Worm (Caenorhabditis elegans) whole organism, late embryonic: ENCODE measurements around the gene Y105C5A.26.
"Not testable (repeated sequence)": the region's sequence is repeated elsewhere in the genome, so short reads cannot be mapped to it uniquely, and the experiment has no call there.

Experiments used
- C08G9.2 ChIP-seq: sonication (generic microtip); optimal IDR thresholded peaks from 2 replicates; lab custom pipeline; 2016; ENCODE audit warnings: mild to moderate bottlenecking, missing genetic modification characterization, moderate library complexity, missing compliant biosample characterization
- F13H6.1 ChIP-seq: sonication (generic microtip); optimal IDR thresholded peaks from 2 replicates; lab custom pipeline; 2016; ENCODE audit warnings: missing genetic modification characterization, missing compliant biosample characterization
- K09A11.1 ChIP-seq: sonication (generic microtip); optimal IDR thresholded peaks from 2 replicates; lab custom pipeline; 2017; ENCODE audit warnings: antibody characterized with exemption, mild to moderate bottlenecking, missing genetic modification characterization, missing compliant biosample characterization; ENCODE audit not compliant: insufficient read depth
- ama-1 ChIP-seq: fragments of 150-350 bp; optimal IDR thresholded peaks from 2 replicates; lab custom pipeline; 2014
- ceh-14 ChIP-seq: sonication (generic microtip); optimal IDR thresholded peaks from 2 replicates; lab custom pipeline; 2016; ENCODE audit warnings: missing genotype, missing genetic modification characterization, missing compliant biosample characterization
- ceh-18 ChIP-seq: sonication (generic microtip); optimal IDR thresholded peaks from 2 replicates; lab custom pipeline; 2016; ENCODE audit warnings: missing genetic modification characterization, missing compliant biosample characterization
- ceh-19 ChIP-seq: fragments of 200-800 bp; sonication (Bioruptor generic); optimal IDR thresholded peaks from 2 replicates; lab custom pipeline; 2018; ENCODE audit warnings: mild to moderate bottlenecking, missing genetic modification characterization, missing compliant biosample characterization
- ceh-2 ChIP-seq: sonication (generic microtip); optimal IDR thresholded peaks from 2 replicates; lab custom pipeline; 2016; ENCODE audit warnings: missing genotype, missing genetic modification characterization, missing compliant biosample characterization
- ceh-22 ChIP-seq: sonication (generic microtip); optimal IDR thresholded peaks from 2 replicates; lab custom pipeline; 2017; ENCODE audit warnings: missing biosample characterization, missing genetic modification characterization
- ceh-30 ChIP-seq: fragments of 150-350 bp; optimal IDR thresholded peaks from 2 replicates; lab custom pipeline; 2014; ENCODE audit warnings: missing biosample characterization, missing genetic modification characterization
- ceh-31 ChIP-seq: sonication (generic microtip); optimal IDR thresholded peaks from 2 replicates; lab custom pipeline; 2016; ENCODE audit warnings: missing genetic modification characterization, missing compliant biosample characterization
- ceh-34 ChIP-seq: sonication (generic microtip); optimal IDR thresholded peaks from 2 replicates; lab custom pipeline; 2016; ENCODE audit warnings: mild to moderate bottlenecking, missing genetic modification characterization, missing compliant biosample characterization
- dve-1 ChIP-seq: sonication (generic microtip); optimal IDR thresholded peaks from 2 replicates; lab custom pipeline; 2017; ENCODE audit warnings: antibody characterized with exemption, mild to moderate bottlenecking, missing genetic modification characterization, missing compliant biosample characterization
- elt-2 ChIP-seq: sonication (generic microtip); optimal IDR thresholded peaks from 2 replicates; lab custom pipeline; 2016; ENCODE audit warnings: missing genetic modification reagents, missing genetic modification characterization, missing compliant biosample characterization
- elt-4 ChIP-seq: sonication (generic microtip); optimal IDR thresholded peaks from 2 replicates; lab custom pipeline; 2016; ENCODE audit warnings: missing genetic modification characterization, missing compliant biosample characterization
- ets-4 ChIP-seq: sonication (generic microtip); optimal IDR thresholded peaks from 2 replicates; lab custom pipeline; 2016; ENCODE audit warnings: missing genetic modification characterization, missing compliant biosample characterization
- eyg-1 ChIP-seq: sonication (generic microtip); optimal IDR thresholded peaks from 2 replicates; lab custom pipeline; 2016; ENCODE audit warnings: missing genotype, missing genetic modification characterization, missing compliant biosample characterization
- fkh-6 ChIP-seq: sonication (generic microtip); optimal IDR thresholded peaks from 2 replicates; lab custom pipeline; 2016; ENCODE audit warnings: missing genetic modification characterization, missing compliant biosample characterization
- hlh-30 ChIP-seq: sonication (generic microtip); optimal IDR thresholded peaks from 2 replicates; lab custom pipeline; 2017; ENCODE audit warnings: antibody characterized with exemption, missing genetic modification characterization, missing compliant biosample characterization; ENCODE audit not compliant: insufficient read depth
- nfya-1 ChIP-seq: sonication (generic microtip); optimal IDR thresholded peaks from 2 replicates; lab custom pipeline; 2017; ENCODE audit warnings: missing genetic modification characterization, mild to moderate bottlenecking, missing compliant biosample characterization, antibody characterized with exemption, moderate library complexity
- pax-1 ChIP-seq: fragments of 150-350 bp; optimal IDR thresholded peaks from 2 replicates; lab custom pipeline; 2014; ENCODE audit warnings: missing biosample characterization, missing genetic modification characterization
- pros-1 ChIP-seq: fragments of 150-350 bp; optimal IDR thresholded peaks from 2 replicates; lab custom pipeline; 2014; ENCODE audit warnings: missing biosample characterization, missing genetic modification reagents, missing genetic modification characterization
- ref-2 ChIP-seq: sonication (generic microtip); optimal IDR thresholded peaks from 2 replicates; lab custom pipeline; 2016; ENCODE audit warnings: missing genetic modification characterization, missing compliant biosample characterization
- rnt-1 ChIP-seq: sonication (generic microtip); optimal IDR thresholded peaks from 2 replicates; lab custom pipeline; 2016; ENCODE audit warnings: missing genetic modification characterization, missing compliant biosample characterization
- sdc-2 ChIP-seq: sonication (generic microtip); optimal IDR thresholded peaks from 2 replicates; lab custom pipeline; 2016; ENCODE audit warnings: missing genotype, missing genetic modification characterization, missing compliant biosample characterization
- sox-2 ChIP-seq: fragments of 200-800 bp; sonication (Bioruptor generic); IDR thresholded peaks from 2 replicates; pipeline ENCODE4 v1.3.6; 2022; ENCODE audit warnings: missing genetic modification reagents, missing genetic modification characterization, missing compliant biosample characterization
- syd-9 ChIP-seq: sonication (generic microtip); optimal IDR thresholded peaks from 2 replicates; lab custom pipeline; 2016; ENCODE audit warnings: mild to moderate bottlenecking, missing genetic modification characterization, moderate library complexity, missing compliant biosample characterization
- tbx-2 ChIP-seq: sonication (generic microtip); optimal IDR thresholded peaks from 2 replicates; lab custom pipeline; 2016; ENCODE audit warnings: missing genetic modification characterization, missing compliant biosample characterization
- unc-3 ChIP-seq, 2 experiments: fragments of 200-800 bp in 1 of 2; sonication (Bioruptor generic) in 1 of 2; sonication (generic microtip) in 1 of 2; conservative IDR thresholded peaks in 1 of 2; optimal IDR thresholded peaks in 1 of 2; 2 replicates each; pipeline versions ENCODE4 v1.3.6 to Lab custom; 2016 to 2022; ENCODE audit warnings: missing compliant biosample characterization in 2 of 2, missing genetic modification characterization in 2 of 2, missing genetic modification reagents in 1 of 2
- unc-42 ChIP-seq: sonication (generic microtip); optimal IDR thresholded peaks from 2 replicates; lab custom pipeline; 2016; ENCODE audit warnings: missing genotype, missing genetic modification characterization, missing compliant biosample characterization
- unc-55 ChIP-seq: sonication (generic microtip); optimal IDR thresholded peaks from 2 replicates; lab custom pipeline; 2017; ENCODE audit warnings: missing biosample characterization, missing genetic modification reagents, missing genetic modification characterization
- unc-86 ChIP-seq: sonication (generic microtip); optimal IDR thresholded peaks from 2 replicates; lab custom pipeline; 2016; ENCODE audit warnings: missing genetic modification characterization, missing compliant biosample characterization
- ztf-16 ChIP-seq: sonication (generic microtip); optimal IDR thresholded peaks from 2 replicates; lab custom pipeline; 2017; ENCODE audit warnings: missing genetic modification characterization, missing compliant biosample characterization

Y105C5A.26 gene

DNA sequence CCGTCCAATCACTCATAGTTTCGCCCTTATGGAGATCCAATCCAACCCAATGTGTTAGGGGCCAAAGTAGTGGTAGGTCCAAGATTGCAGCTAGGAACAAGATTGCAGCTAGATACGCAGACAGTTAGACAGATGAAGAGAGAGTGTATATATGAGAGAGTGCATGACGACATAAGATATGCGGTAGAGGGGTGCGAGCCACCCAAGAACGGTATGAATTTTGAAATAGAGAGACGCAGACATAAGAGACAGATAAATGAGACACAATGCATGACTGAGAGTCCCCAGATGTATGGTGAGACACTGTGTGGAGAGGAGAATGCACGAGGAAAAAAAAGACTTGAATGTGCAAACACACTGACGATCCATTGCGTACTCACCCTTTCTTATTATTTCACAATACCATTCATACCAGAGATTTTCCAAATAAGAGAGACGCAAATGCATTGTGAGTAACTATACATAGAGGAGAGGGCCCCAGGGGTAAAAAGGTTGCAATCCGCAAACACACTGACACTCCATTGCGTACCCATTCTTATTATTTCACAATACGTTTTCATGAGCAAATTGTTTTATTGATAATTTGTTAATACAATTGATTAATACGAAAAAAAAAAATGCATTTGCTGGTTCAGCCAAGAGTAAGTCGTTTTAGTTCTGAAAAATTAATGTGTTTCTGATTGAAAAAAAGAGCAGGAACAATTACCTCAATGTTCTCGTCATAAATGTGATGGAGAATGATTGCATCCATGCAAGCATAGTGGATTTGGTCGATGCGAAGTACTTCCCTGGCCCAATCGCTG lies 34.7 kb downstream of the Y105C5A.26 start, which contains the start of the genes Y105C5A.1268 and Y105C5A.1272:
TSS of gene Y105C5A.1268 (minus strand) at position 51 of the 803 bp plus-strand sequence.
TSS of gene Y105C5A.1272 (plus strand) at position 575 of the 803 bp plus-strand sequence.
- peak; percentile 21 for TF ChIP-seq eyg-1 (tag; lab: Kevin White, UChicago)
- TF ChIP-seq C08G9.2 (tag; lab: Kevin White, UChicago): peak; percentile 16
- peak; percentile 2 for TF ChIP-seq F13H6.1 (tag; lab: Kevin White, UChicago)
- peak; percentile 83 for TF ChIP-seq nfya-1 (tag; lab: Kevin White, UChicago)
- TF ChIP-seq ets-4 (tag; lab: Kevin White, UChicago): peak; percentile 17
- peak; percentile 78 for TF ChIP-seq pros-1 (tag; lab: Kevin White, UChicago)
- TF ChIP-seq ama-1 (lab: Kevin White, UChicago): peak; percentile 39
- peak; percentile 44 for TF ChIP-seq unc-86
- TF ChIP-seq ceh-34 (tag; lab: Kevin White, UChicago): peak; percentile 53
- TF ChIP-seq ceh-30 (tag; lab: Kevin White, UChicago): peak; percentile 33
- TF ChIP-seq tbx-2: peak; percentile 85
- peak; percentile 2 for TF ChIP-seq rnt-1 (tag; lab: Kevin White, UChicago)
- peak; percentile 18 for TF ChIP-seq sdc-2 (tag; lab: Kevin White, UChicago)
- peak; percentile 37 for TF ChIP-seq ref-2 (tag; lab: Kevin White, UChicago)
- peak; percentile 71 for TF ChIP-seq dve-1 (tag; lab: Kevin White, UChicago)
- TF ChIP-seq pax-1: peak; percentile 73
- peak; percentile 12 for TF ChIP-seq syd-9 (tag; lab: Kevin White, UChicago)
- peak; percentile 58 for TF ChIP-seq elt-2
- peak; percentile 79 for TF ChIP-seq hlh-30 (tag; lab: Kevin White, UChicago)
- peak; percentile 18 for TF ChIP-seq ceh-14 (tag; lab: Kevin White, UChicago)
- peak; percentile 82 for TF ChIP-seq ceh-31
- peak; percentile 52 for TF ChIP-seq ceh-2 (tag; lab: Kevin White, UChicago)
- peak; percentile 20 for TF ChIP-seq ceh-19
- TF ChIP-seq ceh-18 (tag; lab: Kevin White, UChicago): peak; percentile 71
- TF ChIP-seq sox-2 (GFP tag; lab: Robert Waterston, UW): peak; percentile 83
- TF ChIP-seq unc-55 (GFP tag; lab: Kevin White, UChicago): peak; percentile 90
- peak; percentile 88 for TF ChIP-seq unc-42 (tag; lab: Kevin White, UChicago)
- TF ChIP-seq unc-3 (GFP tag; conservative IDR thresholded peaks at IDR 0.05; lab: Robert Waterston, UW): not testable (repeated sequence)
- TF ChIP-seq unc-3 (tag; optimal IDR thresholded peaks at IDR 0.05; lab: Kevin White, UChicago): peak; percentile 0

DNA sequence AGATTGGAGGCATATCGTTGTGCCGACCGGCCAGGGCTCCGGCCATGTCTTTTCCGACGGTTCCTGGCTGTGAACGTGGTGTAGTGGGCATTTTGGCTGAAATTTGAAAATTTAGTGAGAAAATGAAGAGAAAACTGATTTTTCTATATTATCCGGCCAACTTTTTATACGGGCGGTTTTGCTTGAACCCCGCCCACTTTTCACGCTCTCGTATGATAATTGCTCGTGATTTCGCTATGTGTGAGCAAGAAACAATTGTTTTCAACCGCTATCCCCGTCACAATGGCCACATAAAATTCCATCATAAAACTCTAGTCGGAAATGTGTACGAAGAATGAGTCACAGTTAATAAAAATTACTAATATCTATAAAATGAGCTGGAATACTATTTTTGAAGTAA lies 39.6 kb downstream of the Y105C5A.26 start, which contains the start of gene Y105C5A.12:
TSS of gene Y105C5A.12 (minus strand) at position 101 of the 400 bp plus-strand sequence.
- not testable (repeated sequence) for TF ChIP-seq K09A11.1, elt-4, ceh-22 (tag; lab: Kevin White, UChicago)

DNA sequence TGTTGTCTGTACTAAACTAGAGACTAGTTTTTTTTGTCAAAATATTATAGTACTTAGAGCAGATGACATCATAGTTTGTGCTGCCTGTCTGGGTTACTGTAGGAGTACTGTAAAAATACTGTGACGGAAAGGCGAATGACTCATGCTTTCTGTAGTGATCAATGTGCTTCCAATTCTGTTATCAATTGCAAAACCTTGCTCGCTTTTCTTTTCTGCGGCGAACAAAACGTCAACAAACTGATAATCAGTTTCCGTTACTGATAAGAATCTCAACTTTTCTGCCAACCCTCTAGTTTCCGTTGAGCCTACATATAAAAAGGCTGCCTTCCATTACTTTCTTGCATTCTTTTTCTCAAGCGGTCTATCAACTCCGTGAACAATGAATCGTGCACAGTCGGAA lies 40.5 kb downstream of the Y105C5A.26 start, which contains the start of gene Y105C5A.13:
TSS of gene Y105C5A.13 (plus strand) at position 380 of the 400 bp plus-strand sequence.
- TF ChIP-seq ztf-16 (tag; lab: Kevin White, UChicago): no peak
- peak; percentile 78 for TF ChIP-seq elt-2

DNA sequence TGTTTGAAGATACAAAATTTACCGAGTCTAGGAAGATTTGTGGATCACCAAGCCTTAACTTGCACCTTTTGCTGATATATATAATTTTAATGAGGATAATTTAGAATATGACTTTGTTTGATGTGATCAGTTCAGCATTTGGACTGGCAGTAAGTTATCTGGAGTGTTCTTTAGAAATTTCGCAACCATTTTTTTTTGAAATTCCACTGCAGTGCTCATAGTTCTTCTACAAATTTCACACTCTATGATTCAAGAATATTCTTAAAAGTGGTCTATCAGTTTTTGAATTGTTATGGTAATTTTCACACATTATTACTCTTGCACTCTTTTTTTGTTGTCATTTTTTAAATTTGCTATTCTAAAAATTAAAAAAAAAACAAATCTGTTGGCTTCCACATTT lies 42.1 kb downstream of the Y105C5A.26 start:
- TF ChIP-seq pax-1 (no peak), ceh-31 (no peak), fkh-6 (no peak)
